Fruit fly (Drosophila melanogaster): ENCODE measurements around the gene Hmu.

Hmu gene

DNA sequence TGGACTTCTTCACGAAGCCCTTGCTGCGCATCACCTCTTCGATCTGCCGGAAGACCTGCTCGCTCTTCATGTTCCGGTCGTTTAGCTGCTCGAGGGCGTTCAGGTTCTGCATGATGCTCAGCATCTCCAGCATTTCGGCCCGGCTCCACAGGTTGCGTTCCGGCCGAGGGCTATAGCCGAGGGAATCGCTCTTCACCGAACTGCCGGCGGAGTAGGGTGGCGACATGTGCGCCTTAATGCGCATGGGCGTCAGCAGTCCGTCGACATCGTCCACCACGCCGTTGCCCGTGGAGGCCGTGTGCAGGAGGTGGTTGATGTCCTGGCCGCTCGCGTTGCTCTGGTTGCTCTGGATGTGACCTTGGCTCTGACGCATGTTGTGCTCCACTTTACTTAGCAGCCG is 9.1 kb upstream of the Hmu start:
- TF ChIP-seq CG34367 (tag; optimal IDR thresholded peaks at IDR 0.05) (no peak), CG12605 (GFP tag; IDR thresholded peaks at IDR 0.05) (peak; percentile 75)

dm6 chr3R:27281022-27281810 is 7.4 kb upstream of the Hmu start:
- TF ChIP-seq CG15710 (tag; optimal IDR thresholded peaks at IDR 0.05) (peak; percentile 96), CG12605 (GFP tag; IDR thresholded peaks at IDR 0.05) (peak; percentile 97), CG32121 (GFP tag; IDR thresholded peaks at IDR 0.05) (peak; percentile 97), CG14655 (GFP tag; optimal IDR thresholded peaks at IDR 0.05) (peak; percentile 97), rn (GFP tag; IDR thresholded peaks at IDR 0.05) (peak; percentile 94), gl (tag; optimal IDR thresholded peaks at IDR 0.05) (peak; percentile 94), CG9948 (tag; optimal IDR thresholded peaks at IDR 0.05) (peak; percentile 97), Pif1B (GFP tag; optimal IDR thresholded peaks at IDR 0.05) (peak; percentile 98), fd96Ca (GFP tag; IDR thresholded peaks at IDR 0.05) (peak; percentile 99), CG8301 (tag; optimal IDR thresholded peaks at IDR 0.05) (peak; percentile 97), CG13204 (GFP tag; optimal IDR thresholded peaks at IDR 0.05) (peak; percentile 92), Snoo (tag; optimal IDR thresholded peaks at IDR 0.05) (peak; percentile 96), CG10348 (GFP tag; IDR thresholded peaks at IDR 0.05) (peak; percentile 96), D1 (tag; optimal IDR thresholded peaks at IDR 0.05) (no peak), CG8159 (tag; optimal IDR thresholded peaks at IDR 0.05) (peak; percentile 97), EcR (GFP tag; optimal IDR thresholded peaks at IDR 0.05) (peak; percentile 36), Ets98B (GFP tag; IDR thresholded peaks at IDR 0.05) (peak; percentile 98), CG34367 (tag; optimal IDR thresholded peaks at IDR 0.05) (peak; percentile 98), CG17806 (tag; optimal IDR thresholded peaks at IDR 0.05) (peak; percentile 98), CG4496 (GFP tag; IDR thresholded peaks at IDR 0.05) (peak; percentile 99), Pif1A (GFP tag; optimal IDR thresholded peaks at IDR 0.05) (peak; percentile 98)

DNA sequence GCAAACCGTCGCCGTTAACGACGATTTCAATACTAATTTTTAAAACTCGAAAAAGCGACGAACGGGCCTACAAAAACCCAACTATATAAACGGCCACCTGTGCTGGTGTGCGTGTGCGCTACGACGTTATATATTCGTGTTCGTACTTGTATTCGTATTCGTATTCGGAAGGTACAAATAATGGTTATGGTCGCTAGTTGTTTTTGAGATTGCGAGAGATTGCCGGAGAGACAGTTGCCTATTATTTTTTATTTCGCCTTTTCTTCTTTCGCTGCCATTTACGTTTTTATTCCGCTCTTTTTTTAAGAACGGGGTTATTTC is 6.8 kb upstream of the Hmu start:
- TF ChIP-seq EcR (GFP tag; optimal IDR thresholded peaks at IDR 0.05), result no peak
- TF ChIP-seq CG9948 (tag; optimal IDR thresholded peaks at IDR 0.05), result no peak
- no peak for TF ChIP-seq Pif1A (GFP tag; optimal IDR thresholded peaks at IDR 0.05)
- TF ChIP-seq Snoo (tag; optimal IDR thresholded peaks at IDR 0.05), result no peak
- no peak for TF ChIP-seq D1 (tag; optimal IDR thresholded peaks at IDR 0.05)
- no peak for TF ChIP-seq Ets98B (GFP tag; IDR thresholded peaks at IDR 0.05)
- no peak for TF ChIP-seq CG14655 (GFP tag; optimal IDR thresholded peaks at IDR 0.05)
- TF ChIP-seq CG8159 (tag; optimal IDR thresholded peaks at IDR 0.05), result no peak
- no peak for TF ChIP-seq CG10348 (GFP tag; IDR thresholded peaks at IDR 0.05)
- no peak for TF ChIP-seq CG8301 (tag; optimal IDR thresholded peaks at IDR 0.05)
- no peak for TF ChIP-seq CG12605 (GFP tag; IDR thresholded peaks at IDR 0.05)
- no peak for TF ChIP-seq fd96Ca (GFP tag; IDR thresholded peaks at IDR 0.05)
- no peak for TF ChIP-seq CG32121 (GFP tag; IDR thresholded peaks at IDR 0.05)
- no peak for TF ChIP-seq Pif1B (GFP tag; optimal IDR thresholded peaks at IDR 0.05)
- TF ChIP-seq CG17806 (tag; optimal IDR thresholded peaks at IDR 0.05), result no peak
- TF ChIP-seq gl (tag; optimal IDR thresholded peaks at IDR 0.05), result no peak
- no peak for TF ChIP-seq CG13204 (GFP tag; optimal IDR thresholded peaks at IDR 0.05)
- no peak for TF ChIP-seq CG4496 (GFP tag; IDR thresholded peaks at IDR 0.05)
- TF ChIP-seq CG34367 (tag; optimal IDR thresholded peaks at IDR 0.05), result no peak
- no peak for TF ChIP-seq CG15710 (tag; optimal IDR thresholded peaks at IDR 0.05)

DNA sequence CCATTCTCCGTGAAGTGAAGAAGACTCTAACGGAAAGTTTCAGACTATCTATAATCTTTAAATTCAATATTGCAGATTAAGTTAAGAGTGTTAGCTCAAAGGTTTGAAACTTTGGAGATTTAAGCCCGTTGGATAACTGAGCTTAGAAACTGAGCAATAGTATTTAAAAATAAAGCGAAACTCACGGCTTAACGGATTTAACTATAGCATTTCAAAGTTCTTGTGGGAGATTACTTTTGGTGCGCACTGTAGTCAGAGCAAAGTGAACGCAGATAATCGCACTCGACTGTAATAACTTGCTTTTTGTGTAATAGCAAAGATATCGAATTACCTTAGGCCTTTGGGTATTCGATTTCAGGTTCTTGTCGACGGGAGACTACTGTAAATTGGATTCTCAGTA is 6.3 kb upstream of the Hmu start, which contains the start of gene mrt:
mrt (minus strand) TSS at position 376 of the 400 bp plus-strand sequence.
- TF ChIP-seq CG4496 (GFP tag; IDR thresholded peaks at IDR 0.05) (0 out of 3 replicates have a peak, but pooled peaks have one; percentile 35), CG34367 (tag; optimal IDR thresholded peaks at IDR 0.05) (peak; percentile 26), D1 (tag; optimal IDR thresholded peaks at IDR 0.05) (no peak), Pif1B (GFP tag; optimal IDR thresholded peaks at IDR 0.05) (peak; percentile 32), gl (tag; optimal IDR thresholded peaks at IDR 0.05) (no peak), rn (GFP tag; IDR thresholded peaks at IDR 0.05) (no peak), CG8159 (tag; optimal IDR thresholded peaks at IDR 0.05) (peak; percentile 56), Pif1A (GFP tag; optimal IDR thresholded peaks at IDR 0.05) (peak; percentile 71), fd96Ca (GFP tag; IDR thresholded peaks at IDR 0.05) (peak; percentile 67), EcR (GFP tag; optimal IDR thresholded peaks at IDR 0.05) (no peak), CG14655 (GFP tag; optimal IDR thresholded peaks at IDR 0.05) (peak; percentile 61), CG32121 (GFP tag; IDR thresholded peaks at IDR 0.05) (peak; percentile 61; the same call in 1 of the 2 replicates), Snoo (tag; optimal IDR thresholded peaks at IDR 0.05) (peak; percentile 19), CG13204 (GFP tag; optimal IDR thresholded peaks at IDR 0.05) (no peak), CG12605 (GFP tag; IDR thresholded peaks at IDR 0.05) (no peak), CG10348 (GFP tag; IDR thresholded peaks at IDR 0.05) (no peak), CG9948 (tag; optimal IDR thresholded peaks at IDR 0.05) (peak; percentile 53), Ets98B (GFP tag; IDR thresholded peaks at IDR 0.05) (peak; percentile 41), CG15710 (tag; optimal IDR thresholded peaks at IDR 0.05) (peak; percentile 58), CG8301 (tag; optimal IDR thresholded peaks at IDR 0.05) (peak; percentile 50), CG17806 (tag; optimal IDR thresholded peaks at IDR 0.05) (peak; percentile 36)

DNA sequence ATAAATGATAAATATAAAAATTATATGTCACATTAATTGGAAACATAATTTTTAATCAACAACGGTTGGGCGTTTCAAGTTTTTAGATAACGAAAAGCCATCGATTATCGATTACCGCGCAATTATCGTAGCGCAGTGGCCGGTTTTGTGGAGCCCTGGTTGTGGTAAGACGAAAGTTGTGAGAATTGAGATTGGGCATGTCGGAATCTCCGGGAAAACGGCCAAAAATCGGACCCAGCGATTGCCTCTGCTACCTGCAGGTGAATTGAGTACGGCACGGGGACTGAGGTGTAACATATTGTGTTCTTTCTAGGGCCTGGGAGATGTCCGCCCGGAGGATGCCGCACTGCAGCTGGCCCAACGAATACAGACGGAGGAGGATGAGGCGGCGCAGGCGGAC is 4.9 kb upstream of the Hmu start, which contains the start of gene CG3368:
CG3368 (plus strand) TSS at position 136 of the 400 bp plus-strand sequence.
- TF ChIP-seq CG34367 (tag; optimal IDR thresholded peaks at IDR 0.05) (no peak), CG14655 (GFP tag; optimal IDR thresholded peaks at IDR 0.05) (no peak), Ets98B (GFP tag; IDR thresholded peaks at IDR 0.05) (no peak), Pif1B (GFP tag; optimal IDR thresholded peaks at IDR 0.05) (no peak), CG15710 (tag; optimal IDR thresholded peaks at IDR 0.05) (no peak), CG12605 (GFP tag; IDR thresholded peaks at IDR 0.05) (no peak), Snoo (tag; optimal IDR thresholded peaks at IDR 0.05) (no peak), CG10348 (GFP tag; IDR thresholded peaks at IDR 0.05) (no peak), CG8159 (tag; optimal IDR thresholded peaks at IDR 0.05) (no peak)

Measured in whole organism, pupa.